Worm (Caenorhabditis elegans) whole organism, early embryonic: ENCODE data around the gene ZK402.2.

ENCODE experiments used
- B0310.2 ChIP-seq: sonication (generic microtip); optimal IDR thresholded peaks from 2 replicates; lab custom pipeline; 2016; ENCODE audit warnings: mild to moderate bottlenecking, missing genetic modification characterization, missing compliant biosample characterization
- aly-1 ChIP-seq: sonication (generic microtip); optimal IDR thresholded peaks from 2 replicates; lab custom pipeline; 2016; ENCODE audit warnings: missing genetic modification characterization, missing compliant biosample characterization
- ama-1 ChIP-seq: fragments of 150-350 bp; optimal IDR thresholded peaks from 2 replicates; lab custom pipeline; 2014
- ceh-13 ChIP-seq: fragments of 200-800 bp; sonication (Bioruptor generic); optimal IDR thresholded peaks from 2 replicates; lab custom pipeline; 2018; ENCODE audit warnings: mild to moderate bottlenecking, missing genetic modification characterization, missing compliant biosample characterization
- ceh-36 ChIP-seq: sonication (generic microtip); optimal IDR thresholded peaks from 2 replicates; lab custom pipeline; 2016; ENCODE audit warnings: missing genetic modification characterization, inconsistent platforms, missing compliant biosample characterization
- flt-1 ChIP-seq: fragments of 200-800 bp; sonication (Bioruptor generic); IDR thresholded peaks from 2 replicates; pipeline ENCODE4 v1.3.6; 2022; ENCODE audit warnings: missing genetic modification characterization, missing compliant biosample characterization
- hnd-1 ChIP-seq: sonication (generic microtip); optimal IDR thresholded peaks from 2 replicates; lab custom pipeline; 2016; ENCODE audit warnings: missing genetic modification characterization, missing compliant biosample characterization
- pes-1 ChIP-seq: fragments of 200-800 bp; sonication (Bioruptor generic); IDR thresholded peaks from 2 replicates; pipeline ENCODE4 v1.3.6; 2022; ENCODE audit warnings: missing genetic modification reagents, missing genetic modification characterization, missing compliant biosample characterization
- tbx-11 ChIP-seq: fragments of 200-800 bp; sonication (Bioruptor generic); IDR thresholded peaks from 2 replicates; pipeline ENCODE4 v1.3.6; 2022; ENCODE audit warnings: missing genetic modification characterization, missing compliant biosample characterization
- tbx-37 ChIP-seq: fragments of 200-800 bp; sonication (Bioruptor generic); conservative IDR thresholded peaks from 2 replicates; pipeline ENCODE4 v1.3.6; 2022; ENCODE audit warnings: missing genetic modification reagents, missing genetic modification characterization, missing compliant biosample characterization

DNA sequence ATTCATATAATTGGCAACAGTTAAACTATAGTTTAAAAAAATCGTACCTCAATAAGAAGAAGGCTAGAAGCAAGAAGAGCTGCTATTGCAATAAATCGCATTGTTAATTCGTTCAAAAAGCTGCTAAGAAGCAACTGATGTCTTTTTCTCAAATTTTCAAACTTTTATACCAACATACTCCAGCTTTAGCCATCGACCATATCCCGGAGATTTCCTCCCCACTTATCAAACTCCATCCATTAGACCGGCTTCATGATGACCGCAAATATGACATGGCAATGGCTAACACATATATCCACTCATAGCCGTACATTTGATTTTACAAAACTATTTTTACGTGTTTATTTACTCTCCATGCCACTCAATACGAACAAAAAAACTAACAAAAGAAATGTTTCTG lies 7.0 kb downstream of the ZK402.2 start, which contains the start of gene abu-2:
- no peak for TF ChIP-seq ceh-36
- TF ChIP-seq ama-1 (lab: Kevin White, UChicago), result no peak
- TF ChIP-seq hnd-1 (tag; lab: Kevin White, UChicago), result no peak
- no peak for TF ChIP-seq flt-1 (GFP tag; lab: Robert Waterston, UW)
- TF ChIP-seq ceh-13 (GFP tag; lab: Kevin White, UChicago), result no peak
- no peak for TF ChIP-seq B0310.2
- TF ChIP-seq tbx-37 (GFP tag; lab: Robert Waterston, UW), result no peak
- no peak for TF ChIP-seq tbx-11 (GFP tag; lab: Robert Waterston, UW)
- TF ChIP-seq pes-1 (GFP tag; lab: Robert Waterston, UW), result no peak
- no peak for TF ChIP-seq aly-1 (tag; lab: Kevin White, UChicago)
